Worm (Caenorhabditis elegans) whole organism, late embryonic: Measurements from ENCODE around the gene C15B12.1.

Source experiments
- C08G9.2 ChIP-seq: sonication (generic microtip); optimal IDR thresholded peaks from 2 replicates; lab custom pipeline; 2016; ENCODE audit warnings: mild to moderate bottlenecking, missing genetic modification characterization, moderate library complexity, missing compliant biosample characterization
- K09A11.1 ChIP-seq: sonication (generic microtip); optimal IDR thresholded peaks from 2 replicates; lab custom pipeline; 2017; ENCODE audit warnings: antibody characterized with exemption, mild to moderate bottlenecking, missing genetic modification characterization, missing compliant biosample characterization; ENCODE audit not compliant: insufficient read depth
- ama-1 ChIP-seq: fragments of 150-350 bp; optimal IDR thresholded peaks from 2 replicates; lab custom pipeline; 2014
- ceh-31 ChIP-seq: sonication (generic microtip); optimal IDR thresholded peaks from 2 replicates; lab custom pipeline; 2016; ENCODE audit warnings: missing genetic modification characterization, missing compliant biosample characterization
- ceh-34 ChIP-seq: sonication (generic microtip); optimal IDR thresholded peaks from 2 replicates; lab custom pipeline; 2016; ENCODE audit warnings: mild to moderate bottlenecking, missing genetic modification characterization, missing compliant biosample characterization
- ceh-6 ChIP-seq: fragments of 200-800 bp; sonication (Bioruptor generic); optimal IDR thresholded peaks from 2 replicates; lab custom pipeline; 2018; ENCODE audit warnings: mild to moderate bottlenecking, missing genetic modification characterization, missing compliant biosample characterization
- dve-1 ChIP-seq: sonication (generic microtip); optimal IDR thresholded peaks from 2 replicates; lab custom pipeline; 2017; ENCODE audit warnings: antibody characterized with exemption, mild to moderate bottlenecking, missing genetic modification characterization, missing compliant biosample characterization
- nfya-1 ChIP-seq: sonication (generic microtip); optimal IDR thresholded peaks from 2 replicates; lab custom pipeline; 2017; ENCODE audit warnings: missing genetic modification characterization, mild to moderate bottlenecking, missing compliant biosample characterization, antibody characterized with exemption, moderate library complexity
- nhr-232 ChIP-seq: sonication (generic microtip); optimal IDR thresholded peaks from 2 replicates; lab custom pipeline; 2016; ENCODE audit warnings: missing genetic modification characterization, missing compliant biosample characterization
- pag-3 ChIP-seq: sonication (generic microtip); optimal IDR thresholded peaks from 2 replicates; lab custom pipeline; 2016; ENCODE audit warnings: missing compliant biosample characterization, missing genetic modification characterization, borderline replicate concordance
- pat-9 ChIP-seq: fragments of 200-800 bp; sonication (Bioruptor generic); optimal IDR thresholded peaks from 2 replicates; lab custom pipeline; 2018; ENCODE audit warnings: mild to moderate bottlenecking, missing genetic modification characterization, moderate library complexity, missing compliant biosample characterization
- pha-4 ChIP-seq: fragments of 150-350 bp; optimal IDR thresholded peaks from 2 replicates; lab custom pipeline; 2018; ENCODE audit warnings: missing biosample characterization, missing genetic modification reagents, missing genetic modification characterization
- sox-2 ChIP-seq: fragments of 200-800 bp; sonication (Bioruptor generic); IDR thresholded peaks from 2 replicates; pipeline ENCODE4 v1.3.6; 2022; ENCODE audit warnings: missing genetic modification reagents, missing genetic modification characterization, missing compliant biosample characterization
- tbx-2 ChIP-seq: sonication (generic microtip); optimal IDR thresholded peaks from 2 replicates; lab custom pipeline; 2016; ENCODE audit warnings: missing genetic modification characterization, missing compliant biosample characterization

ce11 chrX:6458001-6458400, 18.6 kb upstream of the C15B12.1 start:
- TF ChIP-seq ceh-6 (GFP tag; lab: Kevin White, UChicago) = no peak
- no peak for TF ChIP-seq C08G9.2 (tag; lab: Kevin White, UChicago)
- no peak for TF ChIP-seq nhr-232 (tag; lab: Kevin White, UChicago)
- TF ChIP-seq dve-1 (tag; lab: Kevin White, UChicago) = no peak
- TF ChIP-seq pag-3 (tag; lab: Kevin White, UChicago) = no peak
- no peak for TF ChIP-seq ceh-31 (tag; lab: Kevin White, UChicago)
- TF ChIP-seq ama-1 (lab: Kevin White, UChicago) = no peak
- no peak for TF ChIP-seq sox-2 (GFP tag; lab: Robert Waterston, UW)
- TF ChIP-seq pat-9 (tag; lab: Kevin White, UChicago) = no peak
- no peak for TF ChIP-seq ceh-34 (tag; lab: Kevin White, UChicago)
- no peak for TF ChIP-seq K09A11.1 (tag; lab: Kevin White, UChicago)
- TF ChIP-seq nfya-1 (tag; lab: Kevin White, UChicago) = no peak
- TF ChIP-seq pha-4 (tag; lab: Kevin White, UChicago) = no peak
- TF ChIP-seq tbx-2 (tag; lab: Kevin White, UChicago) = no peak
